Fruit fly (Drosophila melanogaster) whole organism, larva: ENCODE results near the gene CG13875.

Experiments
- noc ChIP-seq: fragments of 200-800 bp; sonication (Bioruptor generic); optimal IDR thresholded peaks from 3 replicates; lab custom pipeline; 2019; ENCODE audit warnings: missing biosample characterization, mild to moderate bottlenecking, missing genetic modification characterization, moderate library complexity

The CG13875 gene

dm6 chr3L:153670-154069 lies 26.1 kb upstream of the CG13875 start:
- TF ChIP-seq noc (tag; lab: Kevin White, UChicago) = no peak

- peak; percentile 70 for TF ChIP-seq noc (tag; lab: Kevin White, UChicago)
Measured at dm6 chr3L:156591-157303, 23.0 kb upstream of the CG13875 start.

- TF ChIP-seq noc (tag; lab: Kevin White, UChicago) = no peak
Measured at dm6 chr3L:157674-158179, 22.0 kb upstream of the CG13875 start.

dm6 chr3L:159406-160084 lies 20.2 kb upstream of the CG13875 start:
- TF ChIP-seq noc (tag; lab: Kevin White, UChicago) = no peak

- TF ChIP-seq noc (tag; lab: Kevin White, UChicago) = peak; percentile 32
Measured at dm6 chr3L:160446-161094, 19.2 kb upstream of the CG13875 start.

- TF ChIP-seq noc (tag; lab: Kevin White, UChicago) = no peak
Measured at dm6 chr3L:161833-162587, 17.7 kb upstream of the CG13875 start.

dm6 chr3L:165981-166788 lies 13.5 kb upstream of the CG13875 start:
- no peak for TF ChIP-seq noc (tag; lab: Kevin White, UChicago)

dm6 chr3L:166789-167132 lies 13.0 kb upstream of the CG13875 start:
- no peak for TF ChIP-seq noc (tag; lab: Kevin White, UChicago)

dm6 chr3L:171729-172128 lies 8.0 kb upstream of the CG13875 start:
- TF ChIP-seq noc (tag; lab: Kevin White, UChicago) = no peak

- TF ChIP-seq noc (tag; lab: Kevin White, UChicago) = no peak
Measured at dm6 chr3L:174501-174900, 5.2 kb upstream of the CG13875 start.

- TF ChIP-seq noc (tag; lab: Kevin White, UChicago) = peak; percentile 10
Measured at dm6 chr3L:175949-176348, 3.8 kb upstream of the CG13875 start, which contains the start of gene CG7049. Gene CG7049 (minus strand): TSS chr3L:176228.

dm6 chr3L:177938-178337 lies 1.8 kb upstream of the CG13875 start:
- no peak for TF ChIP-seq noc (tag; lab: Kevin White, UChicago)

dm6 chr3L:178445-178844 lies 1.3 kb upstream of the CG13875 start:
- no peak for TF ChIP-seq noc (tag; lab: Kevin White, UChicago)

dm6 chr3L:178913-179488 lies 722 bp upstream of the CG13875 start, which contains the start of gene Vdup1:
Gene Vdup1 (minus strand): TSS chr3L:178963.
- TF ChIP-seq noc (tag; lab: Kevin White, UChicago) = no peak

- TF ChIP-seq noc (tag; lab: Kevin White, UChicago) = no peak
Measured at dm6 chr3L:180262-180543, 480 bp downstream of the CG13875 start.
